Worm (Caenorhabditis elegans): ENCODE results near the gene str-262.

str-262 gene

DNA sequence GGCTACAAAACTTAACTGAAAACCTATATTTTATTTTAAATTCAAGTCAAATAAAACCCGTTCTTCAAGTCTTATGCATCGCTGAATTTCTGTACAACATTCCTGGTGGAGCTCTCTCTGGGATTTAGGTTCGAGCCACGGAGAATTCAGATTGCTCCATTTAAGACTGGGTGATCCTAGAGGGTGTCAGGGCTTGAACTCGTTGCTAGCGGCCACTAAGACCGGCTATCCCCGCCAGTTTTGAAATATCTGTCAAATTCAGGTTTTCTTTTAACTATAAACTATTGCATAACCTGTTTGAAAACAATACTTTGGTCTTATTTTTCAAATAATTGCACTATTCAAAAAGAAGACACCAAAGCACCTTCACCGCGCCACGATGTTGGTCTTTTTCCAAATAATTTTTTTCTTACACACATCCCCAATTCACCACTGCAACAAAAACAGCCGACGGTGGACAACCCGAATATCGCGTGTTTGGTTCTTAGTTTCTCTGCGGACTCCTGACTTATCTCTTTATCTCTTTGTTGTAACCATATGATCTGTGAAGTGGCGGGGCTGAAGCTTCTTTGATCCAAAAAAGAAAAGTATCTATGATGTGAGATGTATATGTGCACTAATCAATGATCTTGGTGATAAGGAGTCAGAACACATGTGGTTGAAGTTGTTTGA lies 23.6 kb downstream of the str-262 start (continued):
- TF ChIP-seq egl-27 (tag; optimal IDR thresholded peaks at IDR 0.05), result no peak
- TF ChIP-seq nhr-10 (tag; optimal IDR thresholded peaks at IDR 0.05), result no peak
- no peak for TF ChIP-seq nhr-25 (tag; optimal IDR thresholded peaks at IDR 0.05)
- TF ChIP-seq nhr-6 (tag; optimal IDR thresholded peaks at IDR 0.05), result peak; percentile 49
- no peak for TF ChIP-seq unc-62 (GFP tag; optimal IDR thresholded peaks at IDR 0.05)
- no peak for TF ChIP-seq alr-1 (tag; optimal IDR thresholded peaks at IDR 0.05)
- peak; percentile 74 for TF ChIP-seq ama-1 (optimal IDR thresholded peaks at IDR 0.05)
- TF ChIP-seq ceh-82 (tag; optimal IDR thresholded peaks at IDR 0.05), result no peak
- no peak for TF ChIP-seq nhr-12 (tag; optimal IDR thresholded peaks at IDR 0.05)

- TF ChIP-seq crh-2 (tag; optimal IDR thresholded peaks at IDR 0.05), result peak; percentile 68
- peak; percentile 96 for TF ChIP-seq ama-1 (optimal IDR thresholded peaks at IDR 0.05)
- peak; percentile 22 for TF ChIP-seq blmp-1 (tag; optimal IDR thresholded peaks at IDR 0.05; ENCODE audit: insufficient read depth)
- no peak for TF ChIP-seq unc-55 (GFP tag; optimal IDR thresholded peaks at IDR 0.05)
- TF ChIP-seq egl-27 (tag; optimal IDR thresholded peaks at IDR 0.05), result no peak
- TF ChIP-seq C34F6.9 (tag; optimal IDR thresholded peaks at IDR 0.05), result no peak
- TF ChIP-seq sem-4 (tag; optimal IDR thresholded peaks at IDR 0.05), result peak; percentile 10
- TF ChIP-seq lin-11 (tag; optimal IDR thresholded peaks at IDR 0.05), result peak; percentile 42
- TF ChIP-seq zag-1 (tag; optimal IDR thresholded peaks at IDR 0.05), result no peak
- TF ChIP-seq nhr-237 (tag; optimal IDR thresholded peaks at IDR 0.05), result no peak
- no peak for TF ChIP-seq elt-3 (tag; optimal IDR thresholded peaks at IDR 0.05)
- TF ChIP-seq ceh-16 (tag; optimal IDR thresholded peaks at IDR 0.05), result no peak
- no peak for TF ChIP-seq nhr-11 (tag; optimal IDR thresholded peaks at IDR 0.05)
- peak; percentile 21 for TF ChIP-seq gmeb-1 (tag; optimal IDR thresholded peaks at IDR 0.05)
- no peak for TF ChIP-seq elt-1 (tag; optimal IDR thresholded peaks at IDR 0.05)
- TF ChIP-seq nhr-12 (tag; optimal IDR thresholded peaks at IDR 0.05), result no peak
- TF ChIP-seq lin-13 (GFP tag; optimal IDR thresholded peaks at IDR 0.05), result peak; percentile 48
- TF ChIP-seq mab-5 (tag; optimal IDR thresholded peaks at IDR 0.05), result peak; percentile 34
- TF ChIP-seq sma-3 (GFP tag; optimal IDR thresholded peaks at IDR 0.05), result peak; percentile 66
- no peak for TF ChIP-seq skn-1 (tag; optimal IDR thresholded peaks at IDR 0.05)
- TF ChIP-seq peb-1 (tag; optimal IDR thresholded peaks at IDR 0.05), result no peak
- no peak for TF ChIP-seq nhr-77 (tag; optimal IDR thresholded peaks at IDR 0.05)
- no peak for TF ChIP-seq aly-2 (tag; optimal IDR thresholded peaks at IDR 0.05)
- peak; percentile 10 for TF ChIP-seq nhr-6 (tag; optimal IDR thresholded peaks at IDR 0.05)
- peak in 1 of 2 experiments; percentile 21 for TF ChIP-seq mdl-1 (tag; optimal IDR thresholded peaks at IDR 0.05)
- peak; percentile 78 for TF ChIP-seq nhr-129 (tag; optimal IDR thresholded peaks at IDR 0.05)
- TF ChIP-seq nhr-21 (tag; optimal IDR thresholded peaks at IDR 0.05), result peak; percentile 54
- peak; percentile 28 for TF ChIP-seq unc-62 (GFP tag; optimal IDR thresholded peaks at IDR 0.05)
- no peak for TF ChIP-seq ceh-82 (tag; optimal IDR thresholded peaks at IDR 0.05)
- TF ChIP-seq lin-39 (tag; optimal IDR thresholded peaks at IDR 0.05), result no peak
- TF ChIP-seq nhr-10 (tag; optimal IDR thresholded peaks at IDR 0.05), result peak; percentile 19
- TF ChIP-seq dmd-4 (tag; optimal IDR thresholded peaks at IDR 0.05), result no peak
- TF ChIP-seq ZK546.5 (tag; optimal IDR thresholded peaks at IDR 0.05), result no peak
- peak; percentile 12 for TF ChIP-seq nhr-25 (tag; optimal IDR thresholded peaks at IDR 0.05)
- TF ChIP-seq mbf-1 (tag; optimal IDR thresholded peaks at IDR 0.05), result no peak
- peak; percentile 81 for TF ChIP-seq Y55F3AM.14 (GFP tag; optimal IDR thresholded peaks at IDR 0.05)
- no peak for TF ChIP-seq nhr-23 (tag; optimal IDR thresholded peaks at IDR 0.05)
- no peak for TF ChIP-seq snpc-4 (tag; optimal IDR thresholded peaks at IDR 0.05)
- no peak for TF ChIP-seq ztf-11 (tag; optimal IDR thresholded peaks at IDR 0.05)
- no peak for TF ChIP-seq alr-1 (tag; optimal IDR thresholded peaks at IDR 0.05)
- no peak for TF ChIP-seq unc-39 (tag; optimal IDR thresholded peaks at IDR 0.05)
- peak; percentile 4 to 54 for TF ChIP-seq lsy-2 (tag; optimal IDR thresholded peaks at IDR 0.05)
- TF ChIP-seq sma-9 (GFP tag; optimal IDR thresholded peaks at IDR 0.05), result peak; percentile 84
- TF ChIP-seq sma-9 (tag; optimal IDR thresholded peaks at IDR 0.05), result no peak
- TF ChIP-seq ztf-4 (tag; optimal IDR thresholded peaks at IDR 0.05), result peak; percentile 65
- 0 out of 2 replicates have a peak, but pooled peaks have one; percentile 14 for TF ChIP-seq ztf-1 (GFP tag; conservative IDR thresholded peaks at IDR 0.05)
- TF ChIP-seq fos-1 (tag; optimal IDR thresholded peaks at IDR 0.05), result peak; percentile 22
- peak; percentile 83 for TF ChIP-seq F13H6.1 (tag; optimal IDR thresholded peaks at IDR 0.05)
- TF ChIP-seq R02D3.7 (tag; optimal IDR thresholded peaks at IDR 0.05), result no peak
Measured at ce11 chrV:727484-728351, 24.9 kb downstream of the str-262 start, which contains the start of the genes icl-1 and srh-2. Gene icl-1 (minus strand): TSS chrV:728004. Gene srh-2 (plus strand): TSS chrV:728301.
